Fruit fly (Drosophila melanogaster) whole organism: ENCODE data around the gene CG42762.

Experiments
- CG8478 ChIP-seq: fragments of >200 bp; optimal IDR thresholded peaks from 2 replicates; lab custom pipeline; 2018; ENCODE audit warnings: inconsistent platforms
- Dll ChIP-seq: fragments of >200 bp; optimal IDR thresholded peaks from 2 replicates; lab custom pipeline; 2017
- EcR ChIP-seq, 2 experiments: fragments of >200 bp; optimal IDR thresholded peaks; 2 replicates each; lab custom pipeline; 2017; ENCODE audit warnings: missing biosample characterization in 2 of 2, missing genetic modification characterization in 2 of 2, missing genetic modification reagents in 2 of 2
- pan ChIP-seq: fragments of >200 bp; optimal IDR thresholded peaks from 2 replicates; lab custom pipeline; 2017
- psq ChIP-seq: fragments of >200 bp; optimal IDR thresholded peaks from 2 replicates; lab custom pipeline; 2017
- usp ChIP-seq: fragments of >200 bp; optimal IDR thresholded peaks from 2 replicates; lab custom pipeline; 2017; ENCODE audit warnings: missing biosample characterization, missing genetic modification characterization, mixed read lengths

CG42762 gene

DNA sequence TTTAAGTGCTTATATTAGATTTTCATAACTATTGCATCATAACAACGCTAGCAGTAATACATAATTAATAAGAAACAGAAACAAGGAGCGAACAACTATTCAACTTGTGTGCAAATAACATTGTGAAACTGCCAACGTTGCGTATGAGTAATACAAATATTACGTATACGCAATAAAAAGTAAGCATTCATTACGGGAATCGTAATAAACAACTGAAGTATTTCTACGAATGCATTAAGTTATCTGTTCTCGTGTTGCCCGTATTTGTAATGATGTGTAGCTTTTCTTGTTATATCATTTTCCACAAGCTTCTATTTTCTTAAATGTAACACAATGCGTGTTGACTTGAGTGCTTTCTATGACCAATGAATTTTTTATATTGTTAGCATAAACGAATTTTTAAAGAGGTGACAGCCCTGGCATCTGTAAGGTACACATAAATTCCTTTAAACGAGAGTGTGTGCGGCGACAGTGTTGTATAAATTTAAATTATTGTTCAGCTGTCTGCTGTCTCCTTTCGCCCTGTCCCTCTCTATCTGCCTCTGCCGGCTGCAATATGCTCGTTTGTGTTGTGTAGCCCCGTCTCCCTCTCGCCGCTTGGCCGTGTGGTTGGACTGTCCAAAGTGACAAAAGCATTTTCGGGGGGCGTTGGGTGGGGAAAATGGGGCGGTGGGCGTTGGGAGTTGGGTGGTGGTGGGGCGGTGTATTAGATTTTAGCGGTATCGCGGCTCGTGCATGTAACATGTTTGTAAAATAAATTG is 44.1 kb downstream of the CG42762 start:
- TF ChIP-seq CG8478 (peak; percentile 23), pan (lab: Kevin White, UChicago) (no peak)

DNA sequence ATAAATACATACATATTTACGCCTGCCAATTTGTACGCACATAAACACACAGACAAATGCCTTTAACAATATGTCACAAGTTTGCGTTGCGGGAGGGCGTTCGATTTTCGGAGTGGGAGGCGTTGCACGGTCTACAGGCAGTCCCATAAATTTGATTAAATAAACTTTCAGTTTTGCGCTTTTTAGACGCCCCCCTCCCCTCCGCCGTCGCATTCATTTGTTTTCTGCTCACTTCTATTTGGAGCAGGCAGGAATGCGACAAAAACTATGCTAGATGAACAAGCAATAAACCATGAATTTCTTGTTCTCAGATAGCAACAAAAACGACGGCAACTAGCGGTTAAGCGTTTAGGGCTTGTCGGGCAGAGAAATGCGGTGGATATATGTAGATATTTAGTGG is 44.8 kb downstream of the CG42762 start:
- TF ChIP-seq EcR (GFP tag; optimal IDR thresholded peaks at IDR 0.05; lab: Kevin White, UChicago) (no peak), CG8478 (no peak), psq (lab: Kevin White, UChicago) (no peak), Dll (no peak), pan (lab: Kevin White, UChicago) (no peak), usp (GFP tag; lab: Kevin White, UChicago) (no peak)

DNA sequence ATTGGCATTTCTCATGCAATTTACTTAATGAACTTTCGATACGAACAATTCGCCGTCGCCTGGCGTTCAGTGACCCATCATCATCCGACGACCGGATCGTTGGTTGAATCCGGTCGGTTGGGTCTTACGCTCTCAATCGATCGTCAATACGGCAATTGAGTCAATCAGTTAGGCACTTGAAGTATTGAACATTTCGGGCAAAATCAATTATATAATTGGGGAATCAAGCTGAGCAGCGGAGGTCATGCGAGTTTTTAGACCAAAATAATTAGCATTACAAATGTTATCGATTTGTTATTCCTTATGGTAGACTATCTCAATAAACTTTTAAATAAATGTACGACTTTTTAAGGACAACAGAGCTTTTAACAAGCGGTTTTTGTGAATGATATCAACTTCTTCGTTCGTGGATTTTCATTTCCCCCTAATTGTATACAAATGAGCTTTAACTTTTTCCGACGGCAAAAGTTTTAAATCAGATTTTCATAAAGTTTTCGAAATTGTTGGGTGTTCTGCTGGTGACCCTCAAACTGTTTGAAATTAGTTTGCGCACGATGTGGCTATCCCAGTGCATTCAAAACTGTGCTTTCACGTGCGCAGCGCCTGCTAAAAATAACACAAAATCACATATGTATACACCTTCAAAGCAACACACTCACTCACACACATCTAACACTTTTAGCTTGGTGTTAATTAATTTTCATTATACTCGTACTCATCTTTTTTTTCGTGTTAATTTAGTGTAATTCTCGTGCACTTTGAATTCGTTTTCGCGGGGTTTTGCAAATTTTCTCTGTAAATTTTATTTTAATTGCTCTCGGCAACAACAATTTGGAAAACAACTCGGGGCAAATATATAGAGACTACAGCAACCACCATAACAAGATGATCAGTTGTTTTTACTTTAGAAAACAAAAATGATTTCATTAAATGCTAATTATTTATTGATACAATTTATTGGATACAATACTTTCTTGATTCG is 45.6 kb downstream of the CG42762 start:
- TF ChIP-seq EcR (GFP tag; optimal IDR thresholded peaks at IDR 0.05; lab: Kevin White, UChicago) (no peak), psq (lab: Kevin White, UChicago) (no peak), CG8478 (no peak), pan (lab: Kevin White, UChicago) (no peak), Dll (no peak), usp (GFP tag; lab: Kevin White, UChicago) (no peak)

DNA sequence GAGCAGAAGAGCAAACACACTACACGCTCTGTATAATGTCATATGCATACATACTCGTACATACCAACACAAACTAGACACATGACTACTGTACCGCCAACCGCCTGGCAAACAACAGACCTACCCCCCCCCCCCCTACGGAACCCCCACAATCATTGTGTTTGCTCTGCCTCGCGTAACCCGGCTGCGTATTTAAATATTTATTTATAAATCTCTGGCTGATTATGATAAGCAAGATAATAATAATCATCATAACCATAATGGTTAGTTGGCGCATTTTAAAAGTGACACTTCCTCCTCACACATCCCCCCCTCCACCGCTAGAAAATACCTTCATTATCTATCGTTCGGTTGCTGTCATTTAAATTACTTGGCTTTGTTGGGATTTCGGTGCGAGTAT is 46.4 kb downstream of the CG42762 start:
- no peak for TF ChIP-seq EcR (GFP tag; optimal IDR thresholded peaks at IDR 0.05; lab: Kevin White, UChicago)
- no peak for TF ChIP-seq CG8478
- TF ChIP-seq usp (GFP tag; lab: Kevin White, UChicago) = no peak
- no peak for TF ChIP-seq psq (lab: Kevin White, UChicago)
- TF ChIP-seq Dll = no peak
- no peak for TF ChIP-seq pan (lab: Kevin White, UChicago)

DNA sequence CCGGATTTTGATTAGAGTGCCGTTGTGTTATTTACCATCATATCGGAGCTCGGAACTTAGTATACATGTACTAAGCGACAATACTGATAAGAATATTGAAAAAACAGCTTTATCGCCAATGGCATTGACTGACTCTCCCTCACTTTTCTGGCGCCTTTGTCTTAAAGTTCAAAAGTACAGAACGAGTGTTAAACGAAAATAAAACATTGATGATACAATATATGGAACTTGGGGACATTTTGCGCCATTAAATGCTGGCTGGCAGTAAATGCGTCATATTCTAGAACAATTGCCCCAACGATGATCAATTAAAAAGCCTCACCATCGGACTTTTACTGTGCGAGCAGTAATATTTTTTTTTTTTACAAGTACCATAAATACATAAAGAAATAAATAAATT is 48.7 kb downstream of the CG42762 start:
- TF ChIP-seq pan (lab: Kevin White, UChicago) = no peak
- TF ChIP-seq psq (lab: Kevin White, UChicago) = no peak
- no peak for TF ChIP-seq EcR (GFP tag; optimal IDR thresholded peaks at IDR 0.05; lab: Kevin White, UChicago)
- no peak for TF ChIP-seq Dll
- no peak for TF ChIP-seq usp (GFP tag; lab: Kevin White, UChicago)
- TF ChIP-seq CG8478 = no peak

DNA sequence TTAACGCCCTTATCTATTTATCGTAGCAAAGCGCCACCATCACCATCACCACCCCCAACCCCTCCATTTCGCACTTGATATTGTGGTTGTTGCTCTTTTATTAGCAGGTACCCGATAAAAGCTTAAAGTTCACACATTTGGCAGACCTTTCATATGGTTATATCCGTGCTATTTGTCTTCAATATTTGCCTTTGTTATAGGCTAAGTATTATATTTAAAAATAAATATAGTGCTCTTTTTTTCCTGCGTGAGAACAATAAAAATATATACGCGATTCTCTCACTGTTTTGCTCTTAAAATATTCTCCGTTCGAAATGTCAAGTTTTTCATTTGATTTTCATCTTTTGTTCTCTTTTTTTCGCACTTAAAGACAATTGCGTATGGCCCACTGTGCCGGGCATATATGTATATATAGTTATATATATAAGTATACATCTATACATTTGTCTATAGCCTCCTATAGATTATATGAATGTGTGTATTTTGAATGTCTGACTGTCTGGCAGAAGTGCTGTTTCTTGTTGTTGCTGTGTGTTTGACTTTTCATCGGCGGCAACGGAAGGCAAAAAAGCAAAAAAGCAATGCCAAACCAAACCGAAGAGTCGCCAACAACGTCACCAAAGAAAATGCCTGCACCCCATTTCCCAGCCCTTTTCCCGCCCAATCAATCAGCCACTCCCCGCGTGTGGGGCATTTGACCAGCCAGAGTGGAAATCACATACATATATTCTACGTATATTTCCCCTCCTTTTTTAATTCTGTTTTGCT is 49.6 kb downstream of the CG42762 start:
- TF ChIP-seq Dll = no peak
- TF ChIP-seq pan (lab: Kevin White, UChicago) = no peak
